Worm (Caenorhabditis elegans): ENCODE data around the gene eif-3.F.

DNA sequence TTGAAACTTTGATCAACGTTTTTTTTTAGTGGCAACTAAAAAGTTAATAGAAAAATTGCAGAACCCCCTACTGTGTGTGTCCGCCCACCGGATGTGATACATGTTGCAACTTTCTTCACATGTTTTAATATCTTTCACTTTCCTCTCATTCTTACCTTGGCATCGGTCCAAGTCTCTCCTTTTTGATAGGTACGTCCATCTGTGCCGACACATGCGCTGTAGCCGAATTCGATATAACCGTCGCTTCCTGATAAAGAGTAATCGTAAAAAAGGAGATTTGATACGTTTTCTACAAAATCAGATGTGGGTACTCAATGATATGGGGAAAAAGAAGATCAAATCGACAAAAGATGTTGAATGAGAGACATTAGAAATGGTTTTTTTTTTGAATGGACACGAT lies 13.7 kb downstream of the eif-3.F start:
- no peak for TF ChIP-seq egl-27 (tag; optimal IDR thresholded peaks at IDR 0.05)
- no peak for TF ChIP-seq ceh-88 (GFP tag; IDR thresholded peaks at IDR 0.05)
- TF ChIP-seq nhr-28 (tag; optimal IDR thresholded peaks at IDR 0.05) = no peak
- no peak for TF ChIP-seq nhr-76 (tag; optimal IDR thresholded peaks at IDR 0.05)
- no peak for TF ChIP-seq nhr-11 (tag; optimal IDR thresholded peaks at IDR 0.05)
- no peak for TF ChIP-seq tbx-2 (tag; optimal IDR thresholded peaks at IDR 0.05)
- no peak for TF ChIP-seq C04F5.9 (tag; optimal IDR thresholded peaks at IDR 0.05)
- TF ChIP-seq fkh-8 (tag; optimal IDR thresholded peaks at IDR 0.05) = no peak
- TF ChIP-seq sptf-1 (tag; optimal IDR thresholded peaks at IDR 0.05) = no peak
